Worm (Caenorhabditis elegans): ENCODE results near the gene arrd-26.

DNA sequence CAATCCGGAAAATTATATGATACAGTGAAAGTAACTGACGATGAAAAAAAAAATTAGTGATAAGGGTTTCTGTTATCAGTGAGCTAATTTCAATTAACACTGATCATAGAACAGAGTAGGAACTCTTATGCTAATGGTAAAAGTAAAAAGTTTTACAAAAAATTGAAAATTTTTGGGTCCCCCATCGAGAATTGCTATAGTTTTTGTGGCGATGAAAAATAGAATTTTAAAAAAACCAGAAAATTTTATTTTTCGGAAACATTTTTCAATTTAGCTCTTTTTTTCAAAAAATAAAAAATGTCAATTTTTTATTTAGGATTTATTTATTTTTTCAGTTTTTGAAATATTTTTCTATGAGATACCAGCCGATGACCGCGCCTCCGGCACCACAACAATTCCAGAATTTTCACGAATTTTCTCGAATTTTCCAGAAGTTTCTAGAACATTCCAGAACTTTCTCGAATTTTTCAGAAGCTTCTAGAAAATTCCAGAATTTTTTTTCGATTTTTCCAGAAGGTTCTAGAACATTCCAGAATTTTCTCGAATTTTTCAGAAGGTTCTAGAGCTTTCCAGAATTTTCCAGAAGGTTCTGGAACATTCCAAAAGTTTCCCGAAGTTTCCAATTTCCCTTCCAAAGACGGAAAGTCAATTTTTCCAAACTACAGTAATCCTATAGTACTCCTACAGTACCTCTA is 47.5 kb downstream of the arrd-26 start, which contains the start of gene C23H5.8:
- TF ChIP-seq lin-15B (tag; optimal IDR thresholded peaks at IDR 0.05) (no peak), nhr-11 (tag; optimal IDR thresholded peaks at IDR 0.05) (no peak), nhr-77 (tag; optimal IDR thresholded peaks at IDR 0.05) (no peak), nhr-25 (tag; optimal IDR thresholded peaks at IDR 0.05; ENCODE audit: borderline replicate concordance, insufficient read depth) (no peak), hmg-1.1 (GFP tag; IDR thresholded peaks at IDR 0.05) (no peak), rbr-2 (tag; optimal IDR thresholded peaks at IDR 0.05) (no peak), ceh-82 (tag; optimal IDR thresholded peaks at IDR 0.05) (no peak), F10B5.3 (tag; optimal IDR thresholded peaks at IDR 0.05) (no peak), egl-27 (tag; optimal IDR thresholded peaks at IDR 0.05) (no peak), mdl-1 (tag; optimal IDR thresholded peaks at IDR 0.05) (no peak), mes-2 (tag; optimal IDR thresholded peaks at IDR 0.05; ENCODE audit: poor library complexity, severe bottlenecking) (no peak), zag-1 (tag; optimal IDR thresholded peaks at IDR 0.05) (no peak), unc-39 (tag; optimal IDR thresholded peaks at IDR 0.05) (no peak), fkh-10 (GFP tag; optimal IDR thresholded peaks at IDR 0.05) (no peak)
